Fruit fly (Drosophila melanogaster) S2 (cell line): Measurements from ENCODE around the gene Elp1.

Experiments used
- CG8478 ChIP-seq: fragments of >200 bp; optimal IDR thresholded peaks from 2 replicates; lab custom pipeline; 2018
- CTCF ChIP-seq, 2 experiments: fragments of >200 bp; optimal IDR thresholded peaks; 2 replicates each; lab custom pipeline; 2018

- no peak for TF ChIP-seq CG8478 (lab: Kevin White, UChicago)
- TF ChIP-seq CTCF (optimal IDR thresholded peaks at IDR 0.05; lab: Kevin White, UChicago): no peak
Measured at dm6 chr3R:11655873-11656374, 5.2 kb downstream of the Elp1 start, which contains the start of gene CG42327.
